Fruit fly (Drosophila melanogaster): ENCODE results near the gene CG18787.
"Not testable (repeated sequence)": the region's sequence is repeated elsewhere in the genome, so short reads cannot be mapped to it uniquely, and the experiment has no call there.

Gene CG18787

DNA sequence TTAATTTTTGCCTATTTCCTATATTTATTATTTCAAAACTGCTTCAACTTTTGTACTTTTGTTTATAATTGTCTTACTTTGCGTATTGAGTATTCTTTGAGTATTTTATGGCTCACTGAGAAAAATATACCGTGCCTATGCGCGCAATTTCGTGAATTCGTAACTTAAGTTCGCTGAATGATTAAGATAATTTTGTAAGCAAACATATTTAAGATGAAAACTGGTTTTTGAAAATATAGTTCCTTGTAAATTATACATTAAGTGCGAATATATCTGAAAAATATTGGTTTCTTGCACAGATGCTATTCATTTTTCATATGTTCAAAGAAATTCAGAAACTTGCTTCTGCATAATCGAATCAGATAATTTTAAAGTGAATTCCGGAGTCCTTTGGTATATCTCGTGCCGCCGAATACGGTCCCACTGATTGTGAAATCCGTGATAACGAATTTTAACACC lies 3.8 kb downstream of the CG18787 start, which contains the start of the genes CG18789 and Qtzl:
TSS of gene CG18789 (minus strand) at position 101 of the 459 bp plus-strand sequence.
TSS of gene Qtzl (plus strand) at position 409 of the 459 bp plus-strand sequence.
- TF ChIP-seq CG9948 (tag; optimal IDR thresholded peaks at IDR 0.05); Ets98B (GFP tag; IDR thresholded peaks at IDR 0.05); D1 (tag; optimal IDR thresholded peaks at IDR 0.05): not testable (repeated sequence)

- not testable (repeated sequence) for TF ChIP-seq Pif1B (GFP tag; optimal IDR thresholded peaks at IDR 0.05); gl (tag; optimal IDR thresholded peaks at IDR 0.05); CG8301 (tag; optimal IDR thresholded peaks at IDR 0.05)
Measured at dm6 chr2L:11992602-11993001, 6.5 kb downstream of the CG18787 start, which contains the start of gene Ada1-2. Gene Ada1-2, plus strand, starts transcription at chr2L:11992902.

- TF ChIP-seq EcR (GFP tag; optimal IDR thresholded peaks at IDR 0.05) (no peak), CG15710 (tag; optimal IDR thresholded peaks at IDR 0.05) (no peak), CG8301 (tag; optimal IDR thresholded peaks at IDR 0.05) (no peak), Pif1A (GFP tag; optimal IDR thresholded peaks at IDR 0.05) (no peak), Snoo (tag; optimal IDR thresholded peaks at IDR 0.05) (no peak)
Measured at dm6 chr2L:11990458-11991065, 8.6 kb downstream of the CG18787 start, which contains the start of gene escl. Gene escl, plus strand, starts transcription at chr2L:11990927.

DNA sequence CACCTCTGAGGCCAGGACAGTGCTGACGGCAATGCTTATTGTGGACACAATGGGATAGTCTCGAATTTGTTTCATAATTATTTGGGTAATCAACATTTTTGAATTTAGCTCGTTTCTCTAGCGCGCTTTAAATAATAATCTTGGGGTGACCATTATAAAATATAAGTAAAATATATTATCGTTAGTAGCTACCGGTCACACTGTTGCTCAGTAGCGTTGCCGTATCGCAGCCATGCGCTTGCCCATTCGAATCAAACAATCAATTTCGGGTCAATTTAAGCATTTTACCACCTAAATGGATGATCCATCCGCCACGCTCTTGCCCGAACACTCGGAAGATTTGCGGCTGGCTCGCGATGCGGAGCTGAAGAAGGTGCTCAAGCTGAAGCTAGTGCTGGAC lies 9.4 kb downstream of the CG18787 start, which contains the start of the genes zuc and dgt2:
TSS of gene zuc (minus strand) at position 154 of the 400 bp plus-strand sequence.
TSS of gene dgt2 (plus strand) at position 208 of the 400 bp plus-strand sequence.
- TF ChIP-seq rn (GFP tag; IDR thresholded peaks at IDR 0.05) (no peak), Snoo (tag; optimal IDR thresholded peaks at IDR 0.05) (no peak), Ets98B (GFP tag; IDR thresholded peaks at IDR 0.05) (no peak), CG14655 (GFP tag; optimal IDR thresholded peaks at IDR 0.05) (no peak), EcR (GFP tag; optimal IDR thresholded peaks at IDR 0.05) (no peak), Pif1B (GFP tag; optimal IDR thresholded peaks at IDR 0.05) (no peak), CG34367 (tag; optimal IDR thresholded peaks at IDR 0.05) (no peak)

DNA sequence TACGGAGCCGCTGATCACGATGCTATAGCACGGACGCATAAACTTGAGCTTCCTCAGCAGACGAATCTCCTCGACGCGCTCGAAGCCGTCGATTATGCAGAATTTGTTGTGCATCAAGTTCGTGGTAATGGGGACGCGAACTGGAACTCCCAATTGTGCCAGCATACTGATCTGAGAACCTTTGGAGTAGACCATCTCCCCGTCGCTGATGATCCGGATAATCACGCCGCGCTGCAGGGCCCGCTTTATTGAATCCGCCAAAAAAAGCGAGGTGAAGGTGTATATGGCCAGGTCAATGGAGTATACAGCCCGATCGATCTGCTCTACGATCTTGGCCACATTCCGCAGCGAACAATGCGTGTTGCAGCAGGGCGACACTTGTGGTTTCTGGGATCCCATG lies 9.9 kb downstream of the CG18787 start:
- TF ChIP-seq CG8159 (tag; optimal IDR thresholded peaks at IDR 0.05) (no peak), CG9948 (tag; optimal IDR thresholded peaks at IDR 0.05) (no peak), Ets98B (GFP tag; IDR thresholded peaks at IDR 0.05) (no peak), CG4496 (GFP tag; IDR thresholded peaks at IDR 0.05) (0 out of 3 replicates have a peak, but pooled peaks have one; percentile 12), Snoo (tag; optimal IDR thresholded peaks at IDR 0.05) (no peak)

DNA sequence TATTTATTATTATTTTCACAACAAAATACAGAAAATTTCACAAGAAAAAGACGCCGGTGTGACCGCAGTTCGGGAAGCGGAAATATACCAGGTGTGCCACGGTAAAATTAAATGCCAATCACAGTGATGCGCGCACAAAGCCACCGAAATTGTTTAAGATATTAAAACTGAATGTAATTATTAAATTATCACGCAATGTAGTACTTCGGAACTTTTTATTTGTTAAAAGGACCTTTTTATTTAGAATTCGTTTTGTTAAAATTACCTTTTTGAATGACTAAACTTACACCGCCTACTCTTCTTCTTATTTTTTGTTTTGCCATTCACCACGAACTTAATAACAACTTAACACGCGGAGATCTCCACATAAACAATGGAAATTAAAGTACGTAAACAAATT lies 11.2 kb downstream of the CG18787 start, which contains the start of the genes CG6686 and CG34163:
TSS of gene CG6686 (minus strand) at position 95 of the 400 bp plus-strand sequence.
TSS of gene CG34163 (plus strand) at position 326 of the 400 bp plus-strand sequence.
- TF ChIP-seq fd96Ca (GFP tag; IDR thresholded peaks at IDR 0.05) = no peak
- no peak for TF ChIP-seq rn (GFP tag; IDR thresholded peaks at IDR 0.05)
- peak; percentile 14; the same call in 1 of the 2 replicates for TF ChIP-seq Ets98B (GFP tag; IDR thresholded peaks at IDR 0.05)
- no peak for TF ChIP-seq CG12605 (GFP tag; IDR thresholded peaks at IDR 0.05)

- TF ChIP-seq CG10348 (GFP tag; IDR thresholded peaks at IDR 0.05) (no peak), Pif1A (GFP tag; optimal IDR thresholded peaks at IDR 0.05) (no peak)
Measured at dm6 chr2L:11981210-11981609, 17.9 kb downstream of the CG18787 start, which contains the start of gene CG16965. Gene CG16965, plus strand, starts transcription at chr2L:11981591.

dm6 chr2L:11980075-11980474 lies 19.1 kb downstream of the CG18787 start:
- TF ChIP-seq CG12605 (GFP tag; IDR thresholded peaks at IDR 0.05) = no peak
- no peak for TF ChIP-seq CG13204 (GFP tag; optimal IDR thresholded peaks at IDR 0.05)
- peak; percentile 7 for TF ChIP-seq CG8159 (tag; optimal IDR thresholded peaks at IDR 0.05)
- TF ChIP-seq CG32121 (GFP tag; IDR thresholded peaks at IDR 0.05) = no peak
- TF ChIP-seq CG9948 (tag; optimal IDR thresholded peaks at IDR 0.05) = peak; percentile 9
- TF ChIP-seq EcR (GFP tag; optimal IDR thresholded peaks at IDR 0.05) = no peak
- no peak for TF ChIP-seq Pif1A (GFP tag; optimal IDR thresholded peaks at IDR 0.05)

DNA sequence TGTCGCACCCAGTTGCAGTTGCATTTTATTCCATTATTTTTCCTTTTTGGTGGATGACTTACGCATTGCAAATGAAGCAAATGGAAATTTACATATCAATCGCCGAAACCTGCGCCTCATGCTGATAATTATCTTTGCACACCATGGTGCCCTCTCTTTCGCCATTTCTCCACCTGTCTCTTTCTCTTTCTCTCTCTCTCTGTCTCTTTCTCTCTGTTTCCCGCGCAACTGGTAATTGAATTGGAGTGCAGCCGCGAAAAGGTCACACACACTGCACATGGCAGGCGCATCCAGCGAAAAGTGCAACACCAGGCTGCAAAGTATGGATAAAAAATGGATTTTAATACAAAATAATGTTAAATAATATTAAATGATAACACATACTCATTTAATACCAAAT lies 21.4 kb downstream of the CG18787 start:
- TF ChIP-seq CG4496 (GFP tag; IDR thresholded peaks at IDR 0.05) (0 out of 3 replicates have a peak, but pooled peaks have one; percentile 20), fd96Ca (GFP tag; IDR thresholded peaks at IDR 0.05) (no peak)

Measured in whole organism, pupa.